Fruit fly (Drosophila melanogaster): ENCODE results near the gene CG12065.

DNA sequence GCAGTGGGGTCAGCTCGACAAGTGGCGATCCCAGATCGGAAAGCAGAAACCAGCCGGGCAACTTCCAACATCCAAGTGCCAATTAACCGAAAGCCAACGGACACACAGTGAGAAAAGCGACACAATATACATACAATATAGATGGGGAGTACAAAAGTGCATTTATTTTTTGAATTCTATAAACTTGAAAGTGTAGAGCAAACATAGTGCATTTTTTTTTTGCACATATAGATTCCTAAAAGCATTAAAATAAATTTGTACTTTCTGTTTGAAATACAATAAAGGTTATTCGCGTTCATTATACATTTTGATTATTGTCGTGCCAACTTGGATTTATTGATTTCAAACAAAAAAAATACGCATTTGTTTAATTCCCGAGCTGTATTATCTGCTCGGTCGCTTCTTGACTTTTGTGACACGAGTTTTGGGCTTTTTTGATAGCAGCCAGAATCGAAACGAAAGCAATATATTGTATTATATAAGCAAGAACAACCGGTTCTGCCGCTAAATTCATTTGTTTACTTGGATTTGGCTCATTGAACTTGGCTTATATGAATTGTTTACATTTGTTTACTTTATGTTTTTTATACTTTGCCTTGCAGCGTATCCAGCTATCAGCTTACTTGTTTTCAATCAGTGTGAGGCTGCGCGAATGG lies 1.0 kb upstream of the CG12065 start, which contains the start of gene spirit:
- no peak for TF ChIP-seq GATAd (GFP tag; optimal IDR thresholded peaks at IDR 0.05)
- TF ChIP-seq HLH106 (tag; optimal IDR thresholded peaks at IDR 0.05): peak; percentile 25
- no peak for TF ChIP-seq CrebA (GFP tag; optimal IDR thresholded peaks at IDR 0.05; ENCODE audit: borderline replicate concordance)
- no peak for TF ChIP-seq usp (GFP tag; optimal IDR thresholded peaks at IDR 0.05)
